Fruit fly (Drosophila melanogaster): ENCODE data around the gene LManII.

Gene LManII

dm6 chr2L:10430802-10431476, 26.5 kb upstream of the LManII start, which contains the start of the genes Bug22 and TfIIB (continued):
- TF ChIP-seq CG3847 (GFP tag; IDR thresholded peaks at IDR 0.05) (peak; percentile 73), CG9817 (tag; optimal IDR thresholded peaks at IDR 0.05) (no peak), sob (GFP tag; IDR thresholded peaks at IDR 0.05) (peak; percentile 68), CG17829 (tag; optimal IDR thresholded peaks at IDR 0.05) (peak; percentile 80), Neu2 (GFP tag; optimal IDR thresholded peaks at IDR 0.05; ENCODE audit: borderline replicate concordance) (no peak), Ets97D (GFP tag; optimal IDR thresholded peaks at IDR 0.05) (peak; percentile 70), CG8765 (GFP tag; IDR thresholded peaks at IDR 0.05) (no peak), CG4617 (GFP tag; optimal IDR thresholded peaks at IDR 0.05; ENCODE audit: borderline replicate concordance) (peak; percentile 27), CG8359 (GFP tag; optimal IDR thresholded peaks at IDR 0.05; ENCODE audit: borderline replicate concordance) (no peak), chinmo (GFP tag; IDR thresholded peaks at IDR 0.05; ENCODE audit: partially characterized antibody) (no peak), Stat92E (GFP tag; optimal IDR thresholded peaks at IDR 0.05) (no peak), CG6854 (GFP tag; optimal IDR thresholded peaks at IDR 0.05) (no peak), E2f2 (GFP tag; IDR thresholded peaks at IDR 0.05) (peak; percentile 41; the same call in 1 of the 2 replicates), Dbx (GFP tag; IDR thresholded peaks at IDR 0.05) (peak; percentile 66; the same call in 2 of the 3 replicates), CG6813 (GFP tag; optimal IDR thresholded peaks at IDR 0.05) (no peak), bigmax (GFP tag; optimal IDR thresholded peaks at IDR 0.05) (no peak), oc (tag; optimal IDR thresholded peaks at IDR 0.05) (no peak), al (GFP tag; IDR thresholded peaks at IDR 0.05) (no peak), scrt (GFP tag; optimal IDR thresholded peaks at IDR 0.05) (peak; percentile 48), toy (GFP tag; IDR thresholded peaks at IDR 0.05) (no peak), Sry-δ (GFP tag; optimal IDR thresholded peaks at IDR 0.05) (peak; percentile 74), CG1792 (GFP tag; optimal IDR thresholded peaks at IDR 0.05) (peak; percentile 50), CG31224 (GFP tag; IDR thresholded peaks at IDR 0.05) (peak; percentile 38; the same call in 1 of the 2 replicates), cwo (GFP tag; optimal IDR thresholded peaks at IDR 0.05) (no peak), CG12391 (tag; optimal IDR thresholded peaks at IDR 0.05) (peak; percentile 88), CG30403 (GFP tag; optimal IDR thresholded peaks at IDR 0.05) (peak; percentile 88), exex (tag; optimal IDR thresholded peaks at IDR 0.05) (peak; percentile 13), CG8944 (GFP tag; optimal IDR thresholded peaks at IDR 0.05) (peak; percentile 63), tup (GFP tag; optimal IDR thresholded peaks at IDR 0.05) (peak; percentile 61), luna (GFP tag; optimal IDR thresholded peaks at IDR 0.05) (no peak), CG10147 (GFP tag; optimal IDR thresholded peaks at IDR 0.05) (peak; percentile 58), YL-1 (GFP tag; optimal IDR thresholded peaks at IDR 0.05) (peak; percentile 34), CG14014 (GFP tag; IDR thresholded peaks at IDR 0.05) (peak; percentile 71), wdn (GFP tag; IDR thresholded peaks at IDR 0.05) (peak; percentile 39; the same call in 1 of the 2 replicates), cas (GFP tag; IDR thresholded peaks at IDR 0.05) (no peak), aop (GFP tag; IDR thresholded peaks at IDR 0.05) (no peak), Chrac-16 (GFP tag; optimal IDR thresholded peaks at IDR 0.05) (peak; percentile 72), Dref (GFP tag; IDR thresholded peaks at IDR 0.05) (peak; percentile 67), CG34376 (GFP tag; optimal IDR thresholded peaks at IDR 0.05) (peak; percentile 41), Drgx (GFP tag; IDR thresholded peaks at IDR 0.05) (peak; percentile 51; the same call in 1 of the 2 replicates), ind (GFP tag; optimal IDR thresholded peaks at IDR 0.05) (peak; percentile 74), CG42726 (GFP tag; IDR thresholded peaks at IDR 0.05; ENCODE audit: partially characterized antibody) (no peak), Ssrp (tag; optimal IDR thresholded peaks at IDR 0.05) (peak; percentile 58), CG10565 (GFP tag; optimal IDR thresholded peaks at IDR 0.05) (no peak), CG14050 (GFP tag; IDR thresholded peaks at IDR 0.05) (no peak), sim (GFP tag; IDR thresholded peaks at IDR 0.05) (no peak), CG30020 (tag; optimal IDR thresholded peaks at IDR 0.05) (peak; percentile 98), Adf1 (GFP tag; IDR thresholded peaks at IDR 0.05) (peak; percentile 30; the same call in 1 of the 2 replicates), CG8290 (GFP tag; optimal IDR thresholded peaks at IDR 0.05) (peak; percentile 78), CG8290 (tag; optimal IDR thresholded peaks at IDR 0.05) (peak; percentile 90 to 92)

Measured in whole organism, embryonic.